Fruit fly (Drosophila melanogaster): Measurements from ENCODE around the gene ND-B22.

Gene ND-B22

dm6 chr2L:13387255-13387654, 16.3 kb upstream of the ND-B22 start, which contains the start of the genes Ing5 and CG7099 (continued):
- TF ChIP-seq CG32772 (GFP tag; IDR thresholded peaks at IDR 0.05), result peak; percentile 97
- TF ChIP-seq CG6683 (GFP tag; optimal IDR thresholded peaks at IDR 0.05), result peak; percentile 85
- TF ChIP-seq onecut (GFP tag; IDR thresholded peaks at IDR 0.05), result peak; percentile 85
- TF ChIP-seq z (GFP tag; IDR thresholded peaks at IDR 0.05), result peak; percentile 49; the same call in 1 of the 3 replicates
- TF ChIP-seq CG4404 (GFP tag; IDR thresholded peaks at IDR 0.05), result peak; percentile 96
- peak; percentile 92 for TF ChIP-seq CG10543 (GFP tag; optimal IDR thresholded peaks at IDR 0.05)
- TF ChIP-seq Scr (GFP tag; IDR thresholded peaks at IDR 0.05; ENCODE audit: partially characterized antibody), result peak; percentile 67
- peak; percentile 95 for TF ChIP-seq NFAT (GFP tag; IDR thresholded peaks at IDR 0.05)
- peak; percentile 93 for TF ChIP-seq wor (GFP tag; IDR thresholded peaks at IDR 0.05)
- peak; percentile 86 to 93 for TF ChIP-seq chif (GFP tag; optimal IDR thresholded peaks at IDR 0.05)
- peak; percentile 95 for TF ChIP-seq CG8924 (tag; optimal IDR thresholded peaks at IDR 0.05)
- peak; percentile 94 for TF ChIP-seq Blimp-1 (GFP tag; optimal IDR thresholded peaks at IDR 0.05)
- peak; percentile 61 for TF ChIP-seq ash1 (GFP tag; optimal IDR thresholded peaks at IDR 0.05)
- peak; percentile 96 for TF ChIP-seq Mad (GFP tag; optimal IDR thresholded peaks at IDR 0.05)
- TF ChIP-seq CG9437 (GFP tag; optimal IDR thresholded peaks at IDR 0.05), result peak; percentile 86
- peak; percentile 88 for TF ChIP-seq Lhr (GFP tag; optimal IDR thresholded peaks at IDR 0.05)
- TF ChIP-seq CG17328 (GFP tag; IDR thresholded peaks at IDR 0.05), result peak; percentile 96
- TF ChIP-seq CG12769 (tag; optimal IDR thresholded peaks at IDR 0.05), result no peak
- peak; percentile 53 for TF ChIP-seq bbx (GFP tag; IDR thresholded peaks at IDR 0.05; ENCODE audit: partially characterized antibody)
- peak; percentile 85 for TF ChIP-seq CG8281 (tag; optimal IDR thresholded peaks at IDR 0.05)
- TF ChIP-seq CG2129 (GFP tag; IDR thresholded peaks at IDR 0.05; ENCODE audit: partially characterized antibody), result 0 out of 2 replicates have a peak, but pooled peaks have one; percentile 34
- peak; percentile 94 for TF ChIP-seq Taf1 (GFP tag; IDR thresholded peaks at IDR 0.05)
- no peak for TF ChIP-seq zf30C (GFP tag; optimal IDR thresholded peaks at IDR 0.05)
- peak; percentile 95 for TF ChIP-seq CG11247 (GFP tag; IDR thresholded peaks at IDR 0.05)
- peak; percentile 91 for TF ChIP-seq gro (GFP tag; optimal IDR thresholded peaks at IDR 0.05)
- TF ChIP-seq kay (GFP tag; optimal IDR thresholded peaks at IDR 0.05), result peak; percentile 93
- TF ChIP-seq ham (GFP tag; IDR thresholded peaks at IDR 0.05), result peak; percentile 77; the same call in 1 of the 2 replicates
- peak; percentile 54 for TF ChIP-seq luna (GFP tag; optimal IDR thresholded peaks at IDR 0.05)
- peak; percentile 96 for TF ChIP-seq CG18599 (GFP tag; optimal IDR thresholded peaks at IDR 0.05)
- peak; percentile 95 for TF ChIP-seq CG18476 (GFP tag; optimal IDR thresholded peaks at IDR 0.05)
- TF ChIP-seq CG5180 (GFP tag; optimal IDR thresholded peaks at IDR 0.05), result no peak
- TF ChIP-seq Sin3A (optimal IDR thresholded peaks at IDR 0.05), result no peak
- TF ChIP-seq Jarid2 (GFP tag; optimal IDR thresholded peaks at IDR 0.05), result no peak
- peak; percentile 95 for TF ChIP-seq CG32767 (GFP tag; IDR thresholded peaks at IDR 0.05)
- TF ChIP-seq Drgx (GFP tag; IDR thresholded peaks at IDR 0.05), result peak; percentile 88
- peak; percentile 83 for TF ChIP-seq MTF-1 (GFP tag; optimal IDR thresholded peaks at IDR 0.05; ENCODE audit: borderline replicate concordance)
- peak; percentile 83 for TF ChIP-seq Antp (GFP tag; optimal IDR thresholded peaks at IDR 0.05)
- TF ChIP-seq lola (GFP tag; optimal IDR thresholded peaks at IDR 0.05), result peak in 1 of 3 experiments; percentile 94
- peak; percentile 97 for TF ChIP-seq CG13424 (tag; optimal IDR thresholded peaks at IDR 0.05)
- peak; percentile 91 for TF ChIP-seq ssp (GFP tag; IDR thresholded peaks at IDR 0.05)
- TF ChIP-seq CG6813 (GFP tag; optimal IDR thresholded peaks at IDR 0.05), result peak; percentile 88
- peak; percentile 61 for TF ChIP-seq CG10565 (GFP tag; optimal IDR thresholded peaks at IDR 0.05)
- peak; percentile 93 for TF ChIP-seq CG14050 (GFP tag; IDR thresholded peaks at IDR 0.05)
- TF ChIP-seq CG6175 (GFP tag; IDR thresholded peaks at IDR 0.05), result peak; percentile 90
- peak; percentile 94 for TF ChIP-seq CG11695 (GFP tag; IDR thresholded peaks at IDR 0.05)
- peak; percentile 95 for TF ChIP-seq CG13123 (GFP tag; optimal IDR thresholded peaks at IDR 0.05)
- TF ChIP-seq lov (optimal IDR thresholded peaks at IDR 0.05), result no peak
- peak; percentile 94 for TF ChIP-seq lov (GFP tag; IDR thresholded peaks at IDR 0.05)
- peak; percentile 98 for TF ChIP-seq Abd-B (GFP tag; optimal IDR thresholded peaks at IDR 0.05)
- peak; percentile 94 for TF ChIP-seq CG2889 (GFP tag; IDR thresholded peaks at IDR 0.05)

Data from whole organism, embryonic.